Fruit fly (Drosophila melanogaster) whole organism, embryonic: ENCODE data around the gene RpL37A.

Source experiments
- Aef1 ChIP-seq: fragments of 200-800 bp; sonication (Bioruptor generic); IDR thresholded peaks from 3 replicates; pipeline ENCODE4 v1.3.6; 2022; ENCODE audit warnings: missing biosample characterization, missing genetic modification characterization
- Atf3 ChIP-seq: fragments of 200-800 bp; sonication (Bioruptor generic); optimal IDR thresholded peaks from 3 replicates; lab custom pipeline; 2016; ENCODE audit warnings: missing biosample characterization, missing genetic modification characterization
- B-H1 ChIP-seq: fragments of 200-800 bp; sonication (Bioruptor generic); IDR thresholded peaks from 3 replicates; pipeline ENCODE4 v1.3.6; 2022; ENCODE audit warnings: missing biosample characterization, missing genetic modification characterization
- CG1024 ChIP-seq: fragments of 200-800 bp; sonication (Bioruptor generic); IDR thresholded peaks from 2 replicates; pipeline ENCODE4 v1.3.6; 2022; ENCODE audit warnings: missing biosample characterization, missing genetic modification characterization
- CG12219 ChIP-seq: fragments of 200-800 bp; sonication (Bioruptor generic); optimal IDR thresholded peaks from 3 replicates; lab custom pipeline; 2018; ENCODE audit warnings: missing biosample characterization, mild to moderate bottlenecking, missing genetic modification characterization
- CG13123 ChIP-seq: fragments of 200-800 bp; sonication (Bioruptor generic); optimal IDR thresholded peaks from 2 replicates; lab custom pipeline; 2016; ENCODE audit warnings: missing biosample characterization, missing genetic modification characterization
- CG1647 ChIP-seq: fragments of 200-800 bp; sonication (Bioruptor generic); optimal IDR thresholded peaks from 3 replicates; lab custom pipeline; 2016; ENCODE audit warnings: missing biosample characterization, missing genetic modification characterization
- CG2116 ChIP-seq: fragments of 200-800 bp; sonication (Bioruptor generic); optimal IDR thresholded peaks from 3 replicates; lab custom pipeline; 2018; ENCODE audit warnings: missing biosample characterization, mild to moderate bottlenecking, missing genetic modification characterization
- CG2199 ChIP-seq: fragments of 200-800 bp; sonication (Bioruptor generic); IDR thresholded peaks from 3 replicates; pipeline ENCODE4 v1.3.6; 2022; ENCODE audit warnings: missing biosample characterization, missing genetic modification characterization
- CG30431 ChIP-seq: fragments of 200-800 bp; sonication (Bioruptor generic); optimal IDR thresholded peaks from 2 replicates; lab custom pipeline; 2017; ENCODE audit warnings: missing biosample characterization, missing genetic modification characterization
- CG31441 ChIP-seq: fragments of 200-800 bp; sonication (Bioruptor generic); IDR thresholded peaks from 2 replicates; pipeline ENCODE4 v1.3.6; 2022; ENCODE audit warnings: missing biosample characterization, missing genetic modification characterization
- CG33557 ChIP-seq: fragments of 200-800 bp; sonication (Bioruptor generic); optimal IDR thresholded peaks from 2 replicates; lab custom pipeline; 2019; ENCODE audit warnings: missing biosample characterization, mild to moderate bottlenecking, missing genetic modification characterization, moderate library complexity
- CG42726 ChIP-seq: fragments of 200-800 bp; sonication (Bioruptor generic); IDR thresholded peaks from 2 replicates; pipeline ENCODE4 v1.3.6; 2022; ENCODE audit warnings: missing biosample characterization, missing genetic modification characterization; ENCODE audit not compliant: partially characterized antibody
- CG6765 ChIP-seq: fragments of 200-800 bp; sonication (Bioruptor generic); optimal IDR thresholded peaks from 3 replicates; lab custom pipeline; 2017; ENCODE audit warnings: missing biosample characterization, mild to moderate bottlenecking, missing genetic modification characterization
- CG7556 ChIP-seq: fragments of 200-800 bp; sonication (Bioruptor generic); optimal IDR thresholded peaks from 2 replicates; lab custom pipeline; 2017; ENCODE audit warnings: missing biosample characterization, mild to moderate bottlenecking, missing genetic modification characterization
- CG8359 ChIP-seq: fragments of 200-800 bp; sonication (Bioruptor generic); optimal IDR thresholded peaks from 2 replicates; lab custom pipeline; 2017; ENCODE audit warnings: missing biosample characterization, mild to moderate bottlenecking, missing genetic modification characterization, borderline replicate concordance
- CG8388 ChIP-seq: fragments of 200-800 bp; sonication (Bioruptor generic); optimal IDR thresholded peaks from 2 replicates; lab custom pipeline; 2019; ENCODE audit warnings: missing biosample characterization, mild to moderate bottlenecking, missing genetic modification characterization, moderate library complexity
- CG9215 ChIP-seq: fragments of 200-800 bp; sonication (Bioruptor generic); IDR thresholded peaks from 2 replicates; pipeline ENCODE4 v1.3.6; 2022; ENCODE audit warnings: missing biosample characterization, missing genetic modification characterization
- Camta ChIP-seq: fragments of 200-800 bp; sonication (Bioruptor generic); optimal IDR thresholded peaks from 2 replicates; lab custom pipeline; 2016; ENCODE audit warnings: missing biosample characterization, missing genetic modification characterization
- Chrac-16 ChIP-seq: fragments of 200-800 bp; sonication (Bioruptor generic); optimal IDR thresholded peaks from 3 replicates; lab custom pipeline; 2016; ENCODE audit warnings: missing biosample characterization, missing genetic modification characterization
- CrebB ChIP-seq: fragments of 200-800 bp; sonication (Bioruptor generic); optimal IDR thresholded peaks from 3 replicates; lab custom pipeline; 2018; ENCODE audit warnings: missing biosample characterization, mild to moderate bottlenecking, missing genetic modification characterization
- Dbx ChIP-seq: fragments of 200-800 bp; sonication (Bioruptor generic); IDR thresholded peaks from 3 replicates; pipeline ENCODE4 v1.3.6; 2022; ENCODE audit warnings: missing biosample characterization, missing genetic modification characterization
- Dp ChIP-seq: fragments of 200-800 bp; sonication (Bioruptor generic); optimal IDR thresholded peaks from 2 replicates; lab custom pipeline; 2018; ENCODE audit warnings: missing biosample characterization, mild to moderate bottlenecking, missing genetic modification characterization, moderate library complexity
- Fer3 ChIP-seq: fragments of 200-800 bp; sonication (Bioruptor generic); optimal IDR thresholded peaks from 2 replicates; lab custom pipeline; 2018; ENCODE audit warnings: missing biosample characterization, mild to moderate bottlenecking, missing genetic modification characterization, moderate library complexity
- GATAe ChIP-seq: fragments of 200-800 bp; sonication (Bioruptor generic); conservative IDR thresholded peaks from 2 replicates; pipeline ENCODE4 v1.3.6; 2022; ENCODE audit warnings: missing biosample characterization, missing genetic modification characterization
- Gug ChIP-seq: fragments of 200-800 bp; sonication (Bioruptor generic); IDR thresholded peaks from 4 replicates; pipeline ENCODE4 v1.3.6; 2022; ENCODE audit warnings: missing biosample characterization, missing genetic modification characterization
- Kr ChIP-seq: fragments of 200-800 bp; sonication (Bioruptor generic); optimal IDR thresholded peaks from 2 replicates; lab custom pipeline; 2017; ENCODE audit warnings: missing biosample characterization, mild to moderate bottlenecking, missing genetic modification characterization
- Med ChIP-seq: fragments of 200-800 bp; sonication (Bioruptor generic); peaks from one replicate; lab custom pipeline; 2016; ENCODE audit warnings: missing biosample characterization, missing genetic modification characterization, mild to moderate bottlenecking, inconsistent platforms, moderate library complexity
- Opbp ChIP-seq: fragments of 200-800 bp; sonication (Bioruptor generic); IDR thresholded peaks from 3 replicates; pipeline ENCODE4 v1.3.6; 2022; ENCODE audit warnings: missing biosample characterization, missing genetic modification characterization; ENCODE audit not compliant: partially characterized antibody
- Optix ChIP-seq: fragments of 200-800 bp; sonication (Bioruptor generic); IDR thresholded peaks from 3 replicates; pipeline ENCODE4 v1.3.6; 2022; ENCODE audit warnings: missing biosample characterization, missing genetic modification characterization
- PHDP ChIP-seq: fragments of 200-800 bp; sonication (Bioruptor generic); optimal IDR thresholded peaks from 3 replicates; lab custom pipeline; 2018; ENCODE audit warnings: missing biosample characterization, mild to moderate bottlenecking, missing genetic modification characterization, moderate library complexity
- Six4 ChIP-seq: fragments of 200-800 bp; sonication (Bioruptor generic); optimal IDR thresholded peaks from 2 replicates; lab custom pipeline; 2016; ENCODE audit warnings: missing biosample characterization, missing genetic modification characterization
- Xbp1 ChIP-seq: fragments of 200-800 bp; sonication (Bioruptor generic); optimal IDR thresholded peaks from 3 replicates; lab custom pipeline; 2016; ENCODE audit warnings: missing biosample characterization, mild to moderate bottlenecking, missing genetic modification characterization
- al ChIP-seq: fragments of 200-800 bp; sonication (Bioruptor generic); IDR thresholded peaks from 2 replicates; pipeline ENCODE4 v1.3.6; 2022; ENCODE audit warnings: missing biosample characterization, missing genetic modification characterization
- amos ChIP-seq: fragments of 200-800 bp; sonication (Bioruptor generic); IDR thresholded peaks from 2 replicates; pipeline ENCODE4 v1.3.6; 2022; ENCODE audit warnings: missing biosample characterization, missing genetic modification characterization; ENCODE audit not compliant: partially characterized antibody
- chn ChIP-seq: fragments of 200-800 bp; sonication (Bioruptor generic); optimal IDR thresholded peaks from 2 replicates; lab custom pipeline; 2016; ENCODE audit warnings: missing biosample characterization, missing genetic modification characterization
- dysf ChIP-seq: fragments of 200-800 bp; sonication (Bioruptor generic); IDR thresholded peaks from 3 replicates; pipeline ENCODE4 v1.3.6; 2022; ENCODE audit warnings: missing biosample characterization, missing genetic modification characterization
- eve ChIP-seq, 2 experiments: fragments of >200 bp; optimal IDR thresholded peaks; 2 replicates each; lab custom pipeline; 2017; ENCODE audit warnings: missing biosample characterization in 2 of 2, missing genetic modification characterization in 2 of 2
- fd96Cb ChIP-seq: fragments of 200-800 bp; sonication (Bioruptor generic); optimal IDR thresholded peaks from 2 replicates; lab custom pipeline; 2018; ENCODE audit warnings: missing biosample characterization, mild to moderate bottlenecking, missing genetic modification characterization, moderate library complexity
- ftz-f1 ChIP-seq: fragments of 200-800 bp; sonication (Bioruptor generic); optimal IDR thresholded peaks from 2 replicates; lab custom pipeline; 2016; ENCODE audit warnings: missing biosample characterization, missing genetic modification characterization
- gcm2 ChIP-seq: fragments of 200-800 bp; sonication (Bioruptor generic); optimal IDR thresholded peaks from 2 replicates; lab custom pipeline; 2016; ENCODE audit warnings: missing biosample characterization, missing genetic modification characterization
- lmd ChIP-seq: fragments of 200-800 bp; sonication (Bioruptor generic); IDR thresholded peaks from 2 replicates; pipeline ENCODE4 v1.3.6; 2022; ENCODE audit warnings: missing biosample characterization, missing genetic modification characterization
- luna ChIP-seq: fragments of 200-800 bp; sonication (Bioruptor generic); optimal IDR thresholded peaks from 2 replicates; lab custom pipeline; 2016; ENCODE audit warnings: missing biosample characterization, missing genetic modification characterization
- otp ChIP-seq: fragments of 200-800 bp; sonication (Bioruptor generic); IDR thresholded peaks from 3 replicates; pipeline ENCODE4, ENCODE4 v1.3.6; 2022; ENCODE audit warnings: missing biosample characterization, missing genetic modification characterization
- p53 ChIP-seq: fragments of 200-800 bp; sonication (Bioruptor generic); optimal IDR thresholded peaks from 2 replicates; lab custom pipeline; 2016; ENCODE audit warnings: missing biosample characterization, missing genetic modification characterization
- psq ChIP-seq: fragments of 200-800 bp; sonication (Bioruptor generic); optimal IDR thresholded peaks from 2 replicates; lab custom pipeline; 2017; ENCODE audit warnings: missing biosample characterization, missing genetic modification characterization
- rib ChIP-seq: fragments of 200-800 bp; sonication (Bioruptor generic); IDR thresholded peaks from 2 replicates; pipeline ENCODE4 v1.3.6; 2022; ENCODE audit warnings: missing biosample characterization, missing genetic modification characterization
- schlank ChIP-seq: fragments of 200-800 bp; sonication (Bioruptor generic); optimal IDR thresholded peaks from 2 replicates; lab custom pipeline; 2018; ENCODE audit warnings: missing biosample characterization, mild to moderate bottlenecking, missing genetic modification characterization
- sqz ChIP-seq: fragments of 200-800 bp; sonication (Bioruptor generic); optimal IDR thresholded peaks from 3 replicates; lab custom pipeline; 2018; ENCODE audit warnings: missing biosample characterization, mild to moderate bottlenecking, missing genetic modification characterization
- trh ChIP-seq: fragments of 200-800 bp; sonication (Bioruptor generic); optimal IDR thresholded peaks from 2 replicates; lab custom pipeline; 2016; ENCODE audit warnings: missing biosample characterization, missing genetic modification characterization

RpL37A gene

DNA sequence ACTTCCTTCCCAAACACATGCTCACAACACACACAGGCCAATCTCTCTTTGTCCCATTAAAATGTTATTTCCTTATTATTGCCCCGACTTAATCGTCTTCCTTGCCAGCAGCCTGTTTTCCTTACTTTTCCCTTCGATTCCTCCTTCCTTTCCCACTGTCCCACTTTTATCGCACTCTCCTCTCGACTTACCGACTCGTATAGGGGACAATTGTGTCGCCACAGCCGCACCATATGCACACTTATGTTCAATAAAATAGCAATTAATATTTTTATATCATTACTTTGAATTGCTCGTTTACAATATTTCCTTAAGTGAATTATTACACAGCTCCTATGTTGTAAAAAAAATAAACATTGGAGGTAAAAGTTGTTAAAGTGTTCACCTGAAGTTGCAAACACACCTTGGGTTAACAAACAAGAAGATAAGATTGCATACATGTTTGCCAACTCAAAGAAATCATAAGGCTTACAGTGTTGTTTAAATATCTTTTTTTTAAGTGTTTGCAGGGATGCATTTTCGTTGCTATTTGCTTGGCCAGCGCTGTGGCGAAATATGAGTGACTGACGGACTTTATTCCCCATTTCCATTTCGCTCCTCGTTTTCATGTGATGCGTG lies 16.3 kb downstream of the RpL37A start (continued):
- TF ChIP-seq Kr (GFP tag; lab: Kevin White, UChicago) (no peak), CG1024 (GFP tag; lab: Robert Waterston, UW) (no peak), Med (GFP tag; lab: Kevin White, UChicago) (peak; percentile 93), Camta (GFP tag; lab: Kevin White, UChicago) (peak; percentile 55), CG13123 (GFP tag; lab: Kevin White, UChicago) (peak; percentile 36), Opbp (GFP tag; lab: Robert Waterston, UW) (no peak), Gug (GFP tag; lab: Robert Waterston, UW) (peak; percentile 41; the same call in 1 of the 4 replicates), CG1647 (GFP tag; lab: Kevin White, UChicago) (peak; percentile 82), B-H1 (peak; percentile 37; the same call in 2 of the 3 replicates), Dbx (no peak; the same call in 2 of the 3 replicates), CG33557 (peak; percentile 49), CG2116 (peak; percentile 54), Fer3 (tag; lab: Kevin White, UChicago) (peak; percentile 71), CG31441 (GFP tag; lab: Robert Waterston, UW) (peak; percentile 92), CG42726 (GFP tag; lab: Robert Waterston, UW) (no peak), schlank (tag; lab: Kevin White, UChicago) (peak; percentile 36), CG12219 (GFP tag; lab: Kevin White, UChicago) (peak; percentile 79), Dp (GFP tag; lab: Kevin White, UChicago) (no peak), amos (GFP tag; lab: Robert Waterston, UW) (no peak), fd96Cb (tag; lab: Kevin White, UChicago) (peak; percentile 81), Aef1 (GFP tag; lab: Robert Waterston, UW) (peak; percentile 49; the same call in 2 of the 3 replicates), GATAe (GFP tag; lab: Robert Waterston, UW) (no peak), ftz-f1 (GFP tag; lab: Kevin White, UChicago) (no peak), lmd (peak; percentile 68), otp (GFP tag; lab: Robert Waterston, UW) (peak; percentile 70; the same call in 1 of the 3 replicates), CG9215 (GFP tag; lab: Robert Waterston, UW) (peak; percentile 27; the same call in 1 of the 2 replicates), rib (0 out of 2 replicates have a peak, but pooled peaks have one; percentile 33), Xbp1 (GFP tag; lab: Kevin White, UChicago) (peak; percentile 77), Atf3 (GFP tag; lab: Kevin White, UChicago) (peak; percentile 21), CG2199 (GFP tag; lab: Robert Waterston, UW) (no peak), CrebB (tag; lab: Kevin White, UChicago) (peak; percentile 66), CG6765 (GFP tag; lab: Kevin White, UChicago) (peak; percentile 74), CG8359 (GFP tag; lab: Kevin White, UChicago) (peak; percentile 72), sqz (GFP tag; lab: Kevin White, UChicago) (peak; percentile 60), CG8388 (GFP tag; lab: Kevin White, UChicago) (peak; percentile 77), gcm2 (GFP tag; lab: Kevin White, UChicago) (peak; percentile 65), dysf (GFP tag; lab: Robert Waterston, UW) (peak; percentile 65), Chrac-16 (GFP tag; lab: Kevin White, UChicago) (peak; percentile 42), Six4 (GFP tag; lab: Kevin White, UChicago) (peak; percentile 66), al (no peak; the same call in 1 of the 2 replicates), Optix (GFP tag; lab: Robert Waterston, UW) (no peak), trh (peak; percentile 51), luna (no peak), chn (GFP tag; lab: Kevin White, UChicago) (peak; percentile 68), p53 (GFP tag; lab: Kevin White, UChicago) (no peak), CG30431 (GFP tag; lab: Kevin White, UChicago) (peak; percentile 60), eve (GFP tag; optimal IDR thresholded peaks at IDR 0.05; lab: Kevin White, UChicago) (peak in 1 of 2 experiments; percentile 95), CG7556 (GFP tag; lab: Kevin White, UChicago) (peak; percentile 90), psq (peak; percentile 26), PHDP (tag; lab: Kevin White, UChicago) (peak; percentile 85)
